Worm (Caenorhabditis elegans) whole organism, L4/young adult: ENCODE measurements around the gene npp-18.

Experiments used
- W03F9.2 ChIP-seq: fragments of 150-350 bp; optimal IDR thresholded peaks from 2 replicates; lab custom pipeline; 2014; ENCODE audit warnings: missing biosample characterization, missing genetic modification characterization
- him-1 ChIP-seq: sonication (generic microtip); optimal IDR thresholded peaks from 2 replicates; lab custom pipeline; 2016; ENCODE audit warnings: missing genotype, missing genetic modification reagents, missing genetic modification characterization, missing compliant biosample characterization

DNA sequence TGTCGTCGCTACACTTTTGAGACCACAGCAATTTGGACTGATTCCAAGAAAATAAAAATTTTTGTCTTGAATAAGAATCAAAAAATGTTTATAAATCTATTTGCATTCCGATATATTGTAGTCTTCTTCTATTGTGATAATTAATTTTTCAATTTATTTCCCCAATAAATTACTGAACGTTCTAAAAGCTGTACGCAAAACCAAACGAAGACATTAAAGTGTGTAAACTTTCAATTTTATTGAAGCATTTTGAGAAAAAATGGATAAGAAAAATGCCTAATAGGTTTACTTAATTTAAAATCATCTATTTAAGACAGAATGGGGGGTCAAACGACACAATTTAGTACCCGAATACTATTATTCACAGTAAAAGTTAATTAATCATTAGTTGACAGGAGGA lies 5.9 kb downstream of the npp-18 start:
- TF ChIP-seq W03F9.2 (no peak), him-1 (no peak)
